In the genomic region with DNA sequence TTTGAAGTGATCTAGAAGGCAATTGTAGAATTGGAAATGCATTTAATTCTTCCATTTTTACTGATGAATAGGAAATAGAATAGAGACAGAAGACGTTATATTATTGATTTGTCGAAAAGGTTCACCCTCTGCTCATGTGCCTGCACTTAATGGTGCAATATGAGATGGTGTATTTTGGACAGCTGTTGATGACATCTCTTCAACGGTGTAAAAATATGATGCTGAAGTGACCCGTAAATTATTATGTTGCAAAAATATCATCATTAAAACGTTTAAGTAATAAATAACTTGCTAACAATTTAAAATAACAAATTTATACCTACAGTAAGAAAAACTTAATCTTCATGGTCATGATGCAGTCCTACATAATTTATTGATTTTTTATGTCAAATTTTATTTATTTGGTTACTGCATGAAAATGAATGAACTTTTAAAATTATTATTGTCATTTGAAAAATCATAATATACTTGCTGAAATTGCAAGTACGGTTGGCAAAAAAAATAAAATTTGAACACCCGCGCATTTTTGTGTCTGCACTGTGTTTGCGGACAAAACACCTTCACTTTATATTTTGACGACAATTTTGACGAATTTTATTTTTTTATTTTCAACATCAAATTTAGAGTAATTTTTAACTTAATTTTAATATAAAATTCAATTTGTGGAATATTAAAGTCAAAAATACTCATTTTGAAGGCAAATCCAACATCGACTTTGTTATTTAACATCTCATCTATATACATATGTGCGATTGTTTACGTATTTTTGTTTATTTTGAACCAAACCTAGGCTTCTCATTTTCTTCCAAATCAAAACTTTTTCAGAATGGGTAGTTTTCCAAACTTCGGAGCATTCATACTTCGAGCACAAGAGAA, we compare ENCODE assay signal across 1 worm cellular context.
TF ChIP-seq lines count a peak whose summit lies in the region.

fbxb-88 (minus strand) TSS at position 151 of the 876 bp plus-strand sequence.
tbck-1 (plus strand) TSS at position 826 of the 876 bp plus-strand sequence.

TF ChIP-seq in whole organism, L1 larva, 84 proteins besides CTCF, POLR2A, EP300 and RAD21 (continued from another document):
- TF ChIP-seq rnt-1 (tag; optimal IDR thresholded peaks at IDR 0.05; lab: Kevin White, UChicago), result peak; percentile 55
- TF ChIP-seq pag-3 (tag; optimal IDR thresholded peaks at IDR 0.05; lab: Kevin White, UChicago; ENCODE audit: borderline replicate concordance, insufficient read depth), result peak; percentile 13
- TF ChIP-seq mep-1 (tag; optimal IDR thresholded peaks at IDR 0.05; lab: Kevin White, UChicago), result peak; percentile 67
- TF ChIP-seq snu-23 (GFP tag; optimal IDR thresholded peaks at IDR 0.05; lab: Kevin White, UChicago), result no peak
- TF ChIP-seq ceh-8 (GFP tag; optimal IDR thresholded peaks at IDR 0.05; lab: Kevin White, UChicago), result no peak
- TF ChIP-seq hpl-2 (GFP tag; optimal IDR thresholded peaks at IDR 0.05; lab: Kevin White, UChicago), result no peak
- TF ChIP-seq ces-1 (GFP tag; optimal IDR thresholded peaks at IDR 0.05; lab: Kevin White, UChicago), result no peak
- no peak for TF ChIP-seq aly-2 (tag; optimal IDR thresholded peaks at IDR 0.05; lab: Kevin White, UChicago)
- peak in 1 of 2 experiments; percentile 14 for TF ChIP-seq ztf-11 (tag; optimal IDR thresholded peaks at IDR 0.05; lab: Kevin White, UChicago)
- no peak for TF ChIP-seq tlp-1 (tag; optimal IDR thresholded peaks at IDR 0.05; lab: Kevin White, UChicago)
- no peak for TF ChIP-seq fkh-8 (tag; optimal IDR thresholded peaks at IDR 0.05; lab: Kevin White, UChicago)
- no peak for TF ChIP-seq aha-1 (tag; optimal IDR thresholded peaks at IDR 0.05; lab: Kevin White, UChicago)
- peak; percentile 27 for TF ChIP-seq lir-3 (tag; optimal IDR thresholded peaks at IDR 0.05; lab: Kevin White, UChicago; ENCODE audit: poor library complexity)
- no peak for TF ChIP-seq nhr-71 (tag; optimal IDR thresholded peaks at IDR 0.05; lab: Kevin White, UChicago)
- no peak for TF ChIP-seq fos-1 (tag; optimal IDR thresholded peaks at IDR 0.05; lab: Kevin White, UChicago)
- peak; percentile 51 for TF ChIP-seq blmp-1 (tag; optimal IDR thresholded peaks at IDR 0.05; lab: Kevin White, UChicago)
- peak in 1 of 6 experiments; percentile 34 for TF ChIP-seq elt-3 (tag; optimal IDR thresholded peaks at IDR 0.05; lab: Kevin White, UChicago)
- no peak for TF ChIP-seq mdl-1 (tag; optimal IDR thresholded peaks at IDR 0.05; lab: Kevin White, UChicago)
- peak; percentile 8; the same call in 1 of the 2 replicates for TF ChIP-seq isw-1 (GFP tag; IDR thresholded peaks at IDR 0.05; lab: Robert Waterston, UW)
- no peak for TF ChIP-seq Y116A8C.19 (tag; optimal IDR thresholded peaks at IDR 0.05; lab: Kevin White, UChicago; ENCODE audit: borderline replicate concordance)
- no peak for TF ChIP-seq unc-98 (GFP tag; IDR thresholded peaks at IDR 0.05; lab: Robert Waterston, UW)
- TF ChIP-seq sup-37 (GFP tag; optimal IDR thresholded peaks at IDR 0.05; lab: Kevin White, UChicago), result no peak
- TF ChIP-seq efl-1 (optimal IDR thresholded peaks at IDR 0.05; lab: Kevin White, UChicago), result peak; percentile 96 to 97
- TF ChIP-seq efl-1 (GFP tag; optimal IDR thresholded peaks at IDR 0.05 in 1 of 2; lab: Kevin White, UChicago), result peak; percentile 97 to 99
- peak; percentile 80 for TF ChIP-seq nhr-85 (tag; lab: Kevin White, UChicago)
- TF ChIP-seq C16A3.4 (tag; optimal IDR thresholded peaks at IDR 0.05; lab: Kevin White, UChicago), result peak; percentile 57
- TF ChIP-seq swsn-7 (tag; optimal IDR thresholded peaks at IDR 0.05; lab: Kevin White, UChicago), result peak; percentile 59
- no peak for TF ChIP-seq efl-3 (GFP tag; optimal IDR thresholded peaks at IDR 0.05; lab: Kevin White, UChicago)
- TF ChIP-seq C34B4.2 (tag; optimal IDR thresholded peaks at IDR 0.05; lab: Kevin White, UChicago), result no peak
- no peak for TF ChIP-seq egl-27 (tag; optimal IDR thresholded peaks at IDR 0.05; lab: Kevin White, UChicago)
- TF ChIP-seq nhr-12 (tag; optimal IDR thresholded peaks at IDR 0.05; lab: Kevin White, UChicago), result no peak
- peak; percentile 37 for TF ChIP-seq irx-1 (tag; optimal IDR thresholded peaks at IDR 0.05; lab: Kevin White, UChicago)
- peak; percentile 52 for TF ChIP-seq nhr-19 (GFP tag; conservative IDR thresholded peaks at IDR 0.05; lab: Robert Waterston, UW)
- no peak for TF ChIP-seq ets-5 (GFP tag; IDR thresholded peaks at IDR 0.05; lab: Robert Waterston, UW)
